Fruit fly (Drosophila melanogaster) whole organism, embryonic: ENCODE results near the gene CG34298.

ENCODE experiments used
- ATbp ChIP-seq: fragments of 200-800 bp; sonication (Bioruptor generic); optimal IDR thresholded peaks from 2 replicates; lab custom pipeline; 2017; ENCODE audit warnings: missing biosample characterization, mild to moderate bottlenecking, missing genetic modification characterization, missing genetic modification reagents
- Atf6 ChIP-seq: fragments of 200-800 bp; sonication (Bioruptor generic); IDR thresholded peaks from 2 replicates; pipeline ENCODE4 v1.3.6; 2022; ENCODE audit warnings: missing biosample characterization, missing genetic modification characterization
- Bteb2 ChIP-seq: fragments of 200-800 bp; sonication (Bioruptor generic); optimal IDR thresholded peaks from 2 replicates; lab custom pipeline; 2016; ENCODE audit warnings: missing biosample characterization, missing genetic modification characterization
- CG10959 ChIP-seq: fragments of 200-800 bp; sonication (Bioruptor generic); IDR thresholded peaks from 2 replicates; pipeline ENCODE4 v1.3.6; 2022; ENCODE audit warnings: missing biosample characterization, missing genetic modification characterization
- CG11247 ChIP-seq: fragments of 200-800 bp; sonication (Bioruptor generic); IDR thresholded peaks from 2 replicates; pipeline ENCODE4 v1.3.6; 2022; ENCODE audit warnings: missing biosample characterization, missing genetic modification characterization
- CG14441 ChIP-seq: fragments of 200-800 bp; sonication (Bioruptor generic); IDR thresholded peaks from 2 replicates; pipeline ENCODE4 v1.3.6; 2022; ENCODE audit warnings: missing biosample characterization, missing genetic modification characterization
- CG1602 ChIP-seq: fragments of 200-800 bp; sonication (Bioruptor generic); optimal IDR thresholded peaks from 3 replicates; lab custom pipeline; 2016; ENCODE audit warnings: missing biosample characterization, missing genetic modification characterization
- CG16813 ChIP-seq: fragments of 200-800 bp; sonication (Bioruptor generic); IDR thresholded peaks from 3 replicates; pipeline ENCODE4 v1.3.6; 2022; ENCODE audit warnings: missing biosample characterization, missing genetic modification characterization; ENCODE audit not compliant: partially characterized antibody
- CG17361 ChIP-seq: fragments of 200-800 bp; sonication (Bioruptor generic); IDR thresholded peaks from 3 replicates; pipeline ENCODE4 v1.3.6; 2022; ENCODE audit warnings: missing biosample characterization, missing genetic modification characterization
- CG17612 ChIP-seq: fragments of 200-800 bp; sonication (Bioruptor generic); IDR thresholded peaks from 2 replicates; pipeline ENCODE4 v1.3.6; 2022; ENCODE audit warnings: missing biosample characterization, missing genetic modification characterization
- CG1792 ChIP-seq: fragments of 200-800 bp; sonication (Bioruptor generic); optimal IDR thresholded peaks from 2 replicates; lab custom pipeline; 2016; ENCODE audit warnings: missing biosample characterization, missing genetic modification characterization
- CG2199 ChIP-seq: fragments of 200-800 bp; sonication (Bioruptor generic); IDR thresholded peaks from 3 replicates; pipeline ENCODE4 v1.3.6; 2022; ENCODE audit warnings: missing biosample characterization, missing genetic modification characterization
- CG30431 ChIP-seq: fragments of 200-800 bp; sonication (Bioruptor generic); optimal IDR thresholded peaks from 2 replicates; lab custom pipeline; 2017; ENCODE audit warnings: missing biosample characterization, missing genetic modification characterization
- CG3065 ChIP-seq: fragments of 200-800 bp; sonication (Bioruptor generic); optimal IDR thresholded peaks from 2 replicates; lab custom pipeline; 2016; ENCODE audit warnings: missing biosample characterization, missing genetic modification characterization
- CG32772 ChIP-seq: fragments of 200-800 bp; sonication (Bioruptor generic); IDR thresholded peaks from 2 replicates; pipeline ENCODE4 v1.3.6; 2022; ENCODE audit warnings: missing biosample characterization, missing genetic modification characterization
- CG6854 ChIP-seq: fragments of 200-800 bp; sonication (Bioruptor generic); optimal IDR thresholded peaks from 3 replicates; lab custom pipeline; 2017; ENCODE audit warnings: missing biosample characterization, mild to moderate bottlenecking, missing genetic modification characterization
- CG7928 ChIP-seq: fragments of 200-800 bp; sonication (Bioruptor generic); optimal IDR thresholded peaks from 2 replicates; lab custom pipeline; 2017; ENCODE audit warnings: missing biosample characterization, mild to moderate bottlenecking, missing genetic modification characterization
- CG8281 ChIP-seq: fragments of 200-800 bp; sonication (Bioruptor generic); optimal IDR thresholded peaks from 2 replicates; lab custom pipeline; 2018; ENCODE audit warnings: missing biosample characterization, mild to moderate bottlenecking, missing genetic modification characterization, moderate library complexity
- CG8388 ChIP-seq: fragments of 200-800 bp; sonication (Bioruptor generic); optimal IDR thresholded peaks from 2 replicates; lab custom pipeline; 2019; ENCODE audit warnings: missing biosample characterization, mild to moderate bottlenecking, missing genetic modification characterization, moderate library complexity
- Doc2 ChIP-seq: fragments of 200-800 bp; sonication (Bioruptor generic); IDR thresholded peaks from 2 replicates; pipeline ENCODE4 v1.3.6; 2022; ENCODE audit warnings: missing biosample characterization, missing genetic modification characterization
- Ets65A ChIP-seq: fragments of 200-800 bp; sonication (Bioruptor generic); peaks from one replicate; lab custom pipeline; 2016; ENCODE audit warnings: missing biosample characterization, missing genetic modification characterization
- Fer2 ChIP-seq: fragments of 200-800 bp; sonication (Bioruptor generic); optimal IDR thresholded peaks from 2 replicates; lab custom pipeline; 2018; ENCODE audit warnings: missing biosample characterization, mild to moderate bottlenecking, missing genetic modification characterization, moderate library complexity
- Hey ChIP-seq: fragments of 200-800 bp; sonication (Bioruptor generic); optimal IDR thresholded peaks from 3 replicates; lab custom pipeline; 2018; ENCODE audit warnings: missing biosample characterization, mild to moderate bottlenecking, missing genetic modification characterization
- Hr39 ChIP-seq: fragments of >200 bp; optimal IDR thresholded peaks from 2 replicates; lab custom pipeline; 2017
- Hsf ChIP-seq: fragments of 200-800 bp; sonication (Bioruptor generic); optimal IDR thresholded peaks from 3 replicates; lab custom pipeline; 2016; ENCODE audit warnings: missing biosample characterization, missing genetic modification characterization
- Kr ChIP-seq: fragments of 200-800 bp; sonication (Bioruptor generic); optimal IDR thresholded peaks from 2 replicates; lab custom pipeline; 2017; ENCODE audit warnings: missing biosample characterization, mild to moderate bottlenecking, missing genetic modification characterization
- Lpt ChIP-seq: fragments of >200 bp; optimal IDR thresholded peaks from 2 replicates; lab custom pipeline; 2018; ENCODE audit warnings: missing biosample characterization, missing genetic modification characterization
- Myb ChIP-seq: fragments of 200-800 bp; sonication (Bioruptor generic); optimal IDR thresholded peaks from 2 replicates; lab custom pipeline; 2016; ENCODE audit warnings: missing biosample characterization, missing genetic modification characterization
- NC2β ChIP-seq: fragments of 200-800 bp; sonication (Bioruptor generic); optimal IDR thresholded peaks from 2 replicates; lab custom pipeline; 2016; ENCODE audit warnings: missing biosample characterization, missing genetic modification characterization
- NFAT ChIP-seq: fragments of 200-800 bp; sonication (Bioruptor generic); IDR thresholded peaks from 2 replicates; pipeline ENCODE4 v1.3.6; 2022; ENCODE audit warnings: missing biosample characterization, missing genetic modification characterization
- Nf-YB ChIP-seq: fragments of 200-800 bp; sonication (Bioruptor generic); optimal IDR thresholded peaks from 3 replicates; lab custom pipeline; 2019; ENCODE audit warnings: missing biosample characterization, mild to moderate bottlenecking, missing genetic modification characterization, moderate library complexity
- Oaz ChIP-seq: fragments of 200-800 bp; sonication (Bioruptor generic); IDR thresholded peaks from 2 replicates; pipeline ENCODE4 v1.3.6; 2022; ENCODE audit warnings: missing biosample characterization, missing genetic modification characterization
- Ptx1 ChIP-seq: fragments of 200-800 bp; sonication (Bioruptor generic); IDR thresholded peaks from 2 replicates; pipeline ENCODE4 v1.3.6; 2022; ENCODE audit warnings: missing biosample characterization, missing genetic modification characterization
- Six4 ChIP-seq: fragments of 200-800 bp; sonication (Bioruptor generic); optimal IDR thresholded peaks from 2 replicates; lab custom pipeline; 2016; ENCODE audit warnings: missing biosample characterization, missing genetic modification characterization
- Sox100B ChIP-seq: fragments of 200-800 bp; sonication (Bioruptor generic); optimal IDR thresholded peaks from 3 replicates; lab custom pipeline; 2018; ENCODE audit warnings: missing biosample characterization, mild to moderate bottlenecking, missing genetic modification characterization
- TFAM ChIP-seq: fragments of 200-800 bp; sonication (Bioruptor generic); optimal IDR thresholded peaks from 2 replicates; lab custom pipeline; 2017; ENCODE audit warnings: missing biosample characterization, missing genetic modification characterization, inconsistent platforms
- Tbp ChIP-seq: fragments of >200 bp; optimal IDR thresholded peaks from 2 replicates; lab custom pipeline; 2018; ENCODE audit warnings: missing biosample characterization, missing genetic modification characterization
- ac ChIP-seq: fragments of 200-800 bp; sonication (Bioruptor generic); optimal IDR thresholded peaks from 3 replicates; lab custom pipeline; 2017; ENCODE audit warnings: missing biosample characterization, mild to moderate bottlenecking, missing genetic modification characterization
- ato ChIP-seq: fragments of 200-800 bp; sonication (Bioruptor generic); IDR thresholded peaks from 2 replicates; pipeline ENCODE4 v1.3.6; 2022; ENCODE audit warnings: missing biosample characterization, missing genetic modification characterization; ENCODE audit not compliant: partially characterized antibody
- croc ChIP-seq: fragments of 200-800 bp; sonication (Bioruptor generic); conservative IDR thresholded peaks from 3 replicates; pipeline ENCODE4 v1.3.6; 2022; ENCODE audit warnings: missing biosample characterization, missing genetic modification characterization
- dati ChIP-seq: fragments of 200-800 bp; sonication (Bioruptor generic); IDR thresholded peaks from 2 replicates; pipeline ENCODE4 v1.3.6; 2022; ENCODE audit warnings: missing biosample characterization, missing genetic modification characterization
- dm ChIP-seq: fragments of 200-800 bp; sonication (Bioruptor generic); optimal IDR thresholded peaks from 3 replicates; lab custom pipeline; 2016; ENCODE audit warnings: missing biosample characterization, missing genetic modification characterization
- fu2 ChIP-seq: fragments of 200-800 bp; sonication (Bioruptor generic); optimal IDR thresholded peaks from 2 replicates; lab custom pipeline; 2016; ENCODE audit warnings: missing biosample characterization, missing genetic modification characterization
- gce ChIP-seq: fragments of 200-800 bp; sonication (Bioruptor generic); IDR thresholded peaks from 3 replicates; pipeline ENCODE4 v1.3.6; 2022; ENCODE audit warnings: missing biosample characterization, missing genetic modification characterization
- hb ChIP-seq: fragments of 200-800 bp; sonication (Bioruptor generic); IDR thresholded peaks from 3 replicates; pipeline ENCODE4 v1.3.6; 2022; ENCODE audit warnings: missing biosample characterization, missing genetic modification characterization; ENCODE audit not compliant: partially characterized antibody
- inv ChIP-seq: fragments of 200-800 bp; sonication (Bioruptor generic); IDR thresholded peaks from 2 replicates; pipeline ENCODE4 v1.3.6; 2022; ENCODE audit warnings: missing biosample characterization, missing genetic modification characterization; ENCODE audit not compliant: partially characterized antibody
- lbe ChIP-seq: fragments of 200-800 bp; sonication (Bioruptor generic); optimal IDR thresholded peaks from 2 replicates; lab custom pipeline; 2016; ENCODE audit warnings: missing biosample characterization, mild to moderate bottlenecking, missing genetic modification characterization
- ro ChIP-seq: fragments of 200-800 bp; sonication (Bioruptor generic); IDR thresholded peaks from 2 replicates; pipeline ENCODE4 v1.3.6; 2022; ENCODE audit warnings: missing biosample characterization, missing genetic modification characterization
- sens-2 ChIP-seq: fragments of 200-800 bp; sonication (Bioruptor generic); IDR thresholded peaks from 2 replicates; pipeline ENCODE4 v1.3.6; 2022; ENCODE audit warnings: missing biosample characterization, missing genetic modification characterization
- sim ChIP-seq: fragments of 200-800 bp; sonication (Bioruptor generic); IDR thresholded peaks from 2 replicates; pipeline ENCODE4 v1.3.6; 2022; ENCODE audit warnings: missing biosample characterization, missing genetic modification characterization
- unpg ChIP-seq: fragments of 200-800 bp; sonication (Bioruptor generic); optimal IDR thresholded peaks from 3 replicates; lab custom pipeline; 2018; ENCODE audit warnings: missing biosample characterization, mild to moderate bottlenecking, missing genetic modification characterization, moderate library complexity
- usp ChIP-seq: fragments of >200 bp; optimal IDR thresholded peaks from 2 replicates; lab custom pipeline; 2017; ENCODE audit warnings: missing biosample characterization, missing genetic modification characterization
- wdn ChIP-seq: fragments of 200-800 bp; sonication (Bioruptor generic); IDR thresholded peaks from 2 replicates; pipeline ENCODE4 v1.3.6; 2022; ENCODE audit warnings: missing biosample characterization, missing genetic modification characterization
- wek ChIP-seq: fragments of 200-800 bp; sonication (Bioruptor generic); optimal IDR thresholded peaks from 3 replicates; lab custom pipeline; 2018; ENCODE audit warnings: missing biosample characterization, mild to moderate bottlenecking, missing genetic modification characterization, moderate library complexity

Gene CG34298

dm6 chr3R:29995035-29995434 is 4.6 kb upstream of the CG34298 start, which contains the start of the genes CG7903 and Sas-6 (continued):
- TF ChIP-seq sim (GFP tag; lab: Robert Waterston, UW) (no peak), inv (GFP tag; lab: Robert Waterston, UW) (peak; percentile 66; the same call in 1 of the 2 replicates), Kr (no peak), NFAT (GFP tag; lab: Robert Waterston, UW) (no peak), CG1792 (GFP tag; lab: Kevin White, UChicago) (no peak), Ets65A (GFP tag; lab: Kevin White, UChicago) (no peak), CG10959 (GFP tag; lab: Robert Waterston, UW) (no peak), ac (GFP tag; lab: Kevin White, UChicago) (no peak), Hr39 (lab: Kevin White, UChicago) (no peak), CG8388 (GFP tag; lab: Kevin White, UChicago) (no peak), usp (GFP tag; lab: Kevin White, UChicago) (no peak), Sox100B (GFP tag; lab: Kevin White, UChicago) (no peak), CG1602 (GFP tag; lab: Kevin White, UChicago) (no peak), lbe (GFP tag; lab: Kevin White, UChicago) (no peak), CG17361 (no peak), croc (GFP tag; lab: Robert Waterston, UW) (no peak), Fer2 (tag; lab: Kevin White, UChicago) (no peak), CG17612 (GFP tag; lab: Robert Waterston, UW) (no peak), CG32772 (GFP tag; lab: Robert Waterston, UW) (no peak; the same call in 1 of the 2 replicates), hb (GFP tag; lab: Robert Waterston, UW) (peak; percentile 70; the same call in 1 of the 3 replicates), Nf-YB (GFP tag; lab: Kevin White, UChicago) (no peak), CG11247 (GFP tag; lab: Robert Waterston, UW) (no peak), wek (GFP tag; lab: Kevin White, UChicago) (no peak), CG2199 (GFP tag; lab: Robert Waterston, UW) (no peak), CG16813 (GFP tag; lab: Robert Waterston, UW) (peak; percentile 69), CG3065 (no peak), Ptx1 (GFP tag; lab: Robert Waterston, UW) (no peak), CG14441 (no peak), dati (no peak), CG8281 (tag; lab: Kevin White, UChicago) (no peak), Six4 (no peak), Lpt (GFP tag; lab: Kevin White, UChicago) (no peak), Bteb2 (GFP tag; lab: Kevin White, UChicago) (no peak), Atf6 (GFP tag; lab: Robert Waterston, UW) (no peak), dm (GFP tag; lab: Kevin White, UChicago) (no peak), Doc2 (no peak), ato (no peak), Tbp (GFP tag; lab: Kevin White, UChicago) (no peak), wdn (GFP tag; lab: Robert Waterston, UW) (no peak), unpg (GFP tag; lab: Kevin White, UChicago) (no peak), NC2β (GFP tag; lab: Kevin White, UChicago) (no peak), ro (GFP tag; lab: Robert Waterston, UW) (no peak), ATbp (GFP tag; lab: Kevin White, UChicago) (no peak), Oaz (GFP tag; lab: Robert Waterston, UW) (no peak), Myb (GFP tag; lab: Kevin White, UChicago) (peak; percentile 62), TFAM (GFP tag; lab: Kevin White, UChicago) (no peak), CG7928 (no peak), sens-2 (GFP tag; lab: Robert Waterston, UW) (no peak), fu2 (GFP tag; lab: Kevin White, UChicago) (no peak), CG6854 (GFP tag; lab: Kevin White, UChicago) (no peak), gce (no peak), Hey (tag; lab: Kevin White, UChicago) (no peak), CG30431 (GFP tag; lab: Kevin White, UChicago) (no peak), Hsf (GFP tag; lab: Kevin White, UChicago) (no peak)
